Worm (Caenorhabditis elegans): Measurements from ENCODE around the gene sqv-1.
"Not testable (repeated sequence)": the region's sequence is repeated elsewhere in the genome, so short reads cannot be mapped to it uniquely, and the experiment has no call there.

DNA sequence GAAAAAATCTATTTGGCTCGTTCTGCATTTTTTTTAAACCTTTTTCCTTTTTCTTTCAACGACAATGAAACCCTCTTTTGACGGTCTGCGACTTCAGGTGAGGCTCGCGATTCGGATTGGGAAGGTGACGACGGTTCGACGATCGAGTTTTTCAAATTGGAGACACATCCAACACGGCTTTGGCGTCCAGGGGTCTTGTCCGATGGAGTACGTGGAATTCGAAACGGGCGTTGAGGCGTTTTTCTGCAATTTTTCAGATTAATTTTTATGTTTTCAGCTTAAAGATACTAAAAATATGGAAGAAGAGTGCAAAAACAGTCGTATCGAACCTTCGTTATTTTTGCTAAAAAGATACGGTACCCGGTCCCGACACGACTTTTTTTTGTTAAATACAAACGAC lies 28.2 kb downstream of the sqv-1 start, which contains the start of gene D2096.10:
- TF ChIP-seq dao-5, W03F9.2, him-1 (tag; optimal IDR thresholded peaks at IDR 0.05): not testable (repeated sequence)
